Fruit fly (Drosophila melanogaster) whole organism, adult: ENCODE results near the gene agt.

Source experiments
- CG11617 ChIP-seq: fragments of 200-800 bp; sonication (Bioruptor generic); optimal IDR thresholded peaks from 2 replicates; lab custom pipeline; 2017; ENCODE audit warnings: mild to moderate bottlenecking, missing biosample characterization, missing genetic modification reagents, missing genetic modification characterization
- CG12768 ChIP-seq: fragments of 200-800 bp; sonication (Bioruptor generic); optimal IDR thresholded peaks from 2 replicates; lab custom pipeline; 2017; ENCODE audit warnings: missing biosample characterization, missing genetic modification characterization, mild to moderate bottlenecking, moderate library complexity, missing genetic modification reagents
- CG14711 ChIP-seq: fragments of 200-800 bp; sonication (Bioruptor generic); optimal IDR thresholded peaks from 2 replicates; lab custom pipeline; 2018; ENCODE audit warnings: missing biosample characterization, mild to moderate bottlenecking, missing genetic modification characterization, moderate library complexity
- CG1620 ChIP-seq: fragments of 200-800 bp; sonication (Bioruptor generic); optimal IDR thresholded peaks from 2 replicates; lab custom pipeline; 2016; ENCODE audit warnings: missing biosample characterization, missing genetic modification characterization
- CG33017 ChIP-seq: fragments of 200-800 bp; sonication (Bioruptor generic); optimal IDR thresholded peaks from 2 replicates; lab custom pipeline; 2018; ENCODE audit warnings: missing biosample characterization, mild to moderate bottlenecking, missing genetic modification characterization, moderate library complexity
- CG5204 ChIP-seq: fragments of 200-800 bp; sonication (Bioruptor generic); optimal IDR thresholded peaks from 2 replicates; lab custom pipeline; 2016; ENCODE audit warnings: missing biosample characterization, missing genetic modification characterization
- CG7045 ChIP-seq: fragments of 200-800 bp; sonication (Bioruptor generic); optimal IDR thresholded peaks from 2 replicates; lab custom pipeline; 2017; ENCODE audit warnings: missing biosample characterization, mild to moderate bottlenecking, missing genetic modification characterization
- CG7101 ChIP-seq: fragments of 200-800 bp; sonication (Bioruptor generic); optimal IDR thresholded peaks from 2 replicates; lab custom pipeline; 2018; ENCODE audit warnings: missing biosample characterization, mild to moderate bottlenecking, missing genetic modification characterization, moderate library complexity
- Clk ChIP-seq: fragments of 200-800 bp; sonication (Bioruptor generic); optimal IDR thresholded peaks from 2 replicates; lab custom pipeline; 2017; ENCODE audit warnings: missing biosample characterization, missing genetic modification characterization
- Crg-1 ChIP-seq: fragments of 200-800 bp; sonication (Bioruptor generic); optimal IDR thresholded peaks from 2 replicates; lab custom pipeline; 2016; ENCODE audit warnings: missing biosample characterization, missing genetic modification characterization
- Hr96 ChIP-seq: fragments of 200-800 bp; sonication (Bioruptor generic); optimal IDR thresholded peaks from 2 replicates; lab custom pipeline; 2016; ENCODE audit warnings: missing biosample characterization, missing genetic modification characterization
- Mnt ChIP-seq: fragments of 200-800 bp; sonication (Bioruptor generic); optimal IDR thresholded peaks from 2 replicates; lab custom pipeline; 2016; ENCODE audit warnings: missing biosample characterization, mild to moderate bottlenecking, missing genetic modification characterization
- bab1 ChIP-seq: fragments of 200-800 bp; sonication (Bioruptor generic); optimal IDR thresholded peaks from 3 replicates; lab custom pipeline; 2019; ENCODE audit warnings: missing biosample characterization, mild to moderate bottlenecking, missing genetic modification characterization, moderate library complexity
- cic ChIP-seq: fragments of 200-800 bp; sonication (Bioruptor generic); optimal IDR thresholded peaks from 2 replicates; lab custom pipeline; 2017; ENCODE audit warnings: missing biosample characterization, mild to moderate bottlenecking, missing genetic modification characterization, moderate library complexity
- cnc ChIP-seq, 2 experiments: fragments of >200 bp; optimal IDR thresholded peaks; 2 replicates each; lab custom pipeline; 2017
- kay ChIP-seq: fragments of 200-800 bp; sonication (Bioruptor generic); peaks from one replicate; lab custom pipeline; 2016; ENCODE audit warnings: missing biosample characterization, missing genetic modification characterization, borderline replicate concordance
- ovo ChIP-seq: fragments of 200-800 bp; sonication (Bioruptor generic); optimal IDR thresholded peaks from 2 replicates; lab custom pipeline; 2016; ENCODE audit warnings: missing biosample characterization, missing genetic modification characterization
- pad ChIP-seq: fragments of 200-800 bp; sonication (Bioruptor generic); optimal IDR thresholded peaks from 3 replicates; lab custom pipeline; 2017; ENCODE audit warnings: missing biosample characterization, missing genetic modification characterization, mild to moderate bottlenecking, moderate library complexity, missing genetic modification reagents
- tj ChIP-seq: fragments of 200-800 bp; sonication (Bioruptor generic); optimal IDR thresholded peaks from 3 replicates; lab custom pipeline; 2017; ENCODE audit warnings: missing biosample characterization, mild to moderate bottlenecking, missing genetic modification characterization, moderate library complexity
- toe ChIP-seq: fragments of 200-800 bp; sonication (Bioruptor generic); optimal IDR thresholded peaks from 2 replicates; lab custom pipeline; 2016; ENCODE audit warnings: missing biosample characterization, missing genetic modification characterization

agt gene

DNA sequence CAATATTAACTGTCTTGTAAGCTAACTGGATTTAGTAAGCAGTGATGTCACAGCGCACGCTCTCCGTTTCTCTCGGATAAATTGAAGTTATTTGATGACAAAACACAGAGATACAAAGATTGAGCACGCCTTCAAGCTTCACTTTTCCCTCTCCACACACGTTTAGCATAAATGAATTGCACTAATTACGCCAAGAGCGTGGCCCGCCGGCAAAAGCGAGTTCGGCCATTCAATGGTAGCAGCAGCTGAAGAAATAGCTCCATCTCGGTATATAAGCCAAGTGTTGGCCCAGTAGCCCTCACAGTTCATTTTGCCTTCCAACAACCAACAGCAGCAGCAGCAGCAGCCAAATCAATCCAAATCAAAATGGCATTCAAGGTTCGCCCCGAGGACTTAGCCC, 32.5 kb upstream of the agt start, which contains the start of gene Ccp84Ad:
Gene Ccp84Ad (plus strand): TSS at position 301 of the 400 bp plus-strand sequence.
- no peak for TF ChIP-seq bab1 (GFP tag; lab: Kevin White, UChicago)
- TF ChIP-seq cnc (optimal IDR thresholded peaks at IDR 0.05; lab: Kevin White, UChicago) = no peak
- no peak for TF ChIP-seq toe
- TF ChIP-seq Crg-1 (GFP tag; lab: Kevin White, UChicago) = no peak
- no peak for TF ChIP-seq kay (GFP tag; lab: Kevin White, UChicago)
- TF ChIP-seq CG33017 (tag; lab: Kevin White, UChicago) = no peak
- TF ChIP-seq ovo = no peak
- no peak for TF ChIP-seq CG1620 (GFP tag; lab: Kevin White, UChicago)
- no peak for TF ChIP-seq Mnt (GFP tag; lab: Kevin White, UChicago)
- TF ChIP-seq tj (GFP tag; lab: Kevin White, UChicago) = no peak
- no peak for TF ChIP-seq CG14711 (tag; lab: Kevin White, UChicago)
- no peak for TF ChIP-seq CG5204 (GFP tag; lab: Kevin White, UChicago)
- TF ChIP-seq Clk = no peak
- no peak for TF ChIP-seq CG11617 (GFP tag; lab: Kevin White, UChicago)
- TF ChIP-seq CG7101 (tag; lab: Kevin White, UChicago) = no peak
- no peak for TF ChIP-seq cic (GFP tag; lab: Kevin White, UChicago)

DNA sequence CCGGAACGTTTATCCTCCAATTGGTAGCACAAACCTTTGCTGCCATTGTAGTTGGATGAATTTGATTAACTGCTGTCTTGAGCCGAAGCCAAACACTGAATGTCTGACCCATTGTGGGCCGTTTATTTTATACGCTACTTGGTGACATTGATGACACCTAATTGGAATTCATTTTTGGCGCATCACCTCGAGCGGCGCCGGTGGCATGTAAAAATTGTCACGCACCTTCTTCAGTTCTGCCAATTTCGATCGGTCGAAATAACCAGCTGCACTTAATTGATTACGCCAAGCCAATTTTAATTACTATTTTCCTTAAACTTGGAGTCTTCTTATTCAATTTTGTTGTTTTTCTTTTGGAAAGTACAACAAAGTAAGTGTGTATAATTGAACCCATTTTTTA, 31.8 kb upstream of the agt start, which contains the start of gene Ccp84Ae:
Gene Ccp84Ae (minus strand): TSS at position 101 of the 400 bp plus-strand sequence.
- TF ChIP-seq toe (no peak), pad (GFP tag; lab: Kevin White, UChicago) (no peak), CG11617 (GFP tag; lab: Kevin White, UChicago) (no peak), Mnt (GFP tag; lab: Kevin White, UChicago) (no peak), Clk (no peak), Crg-1 (GFP tag; lab: Kevin White, UChicago) (no peak), CG12768 (GFP tag; lab: Kevin White, UChicago) (no peak), bab1 (GFP tag; lab: Kevin White, UChicago) (no peak), ovo (no peak), CG5204 (GFP tag; lab: Kevin White, UChicago) (no peak), kay (GFP tag; lab: Kevin White, UChicago) (no peak), CG14711 (tag; lab: Kevin White, UChicago) (no peak), CG1620 (GFP tag; lab: Kevin White, UChicago) (no peak), cic (GFP tag; lab: Kevin White, UChicago) (no peak), CG7101 (tag; lab: Kevin White, UChicago) (no peak), tj (GFP tag; lab: Kevin White, UChicago) (no peak)

DNA sequence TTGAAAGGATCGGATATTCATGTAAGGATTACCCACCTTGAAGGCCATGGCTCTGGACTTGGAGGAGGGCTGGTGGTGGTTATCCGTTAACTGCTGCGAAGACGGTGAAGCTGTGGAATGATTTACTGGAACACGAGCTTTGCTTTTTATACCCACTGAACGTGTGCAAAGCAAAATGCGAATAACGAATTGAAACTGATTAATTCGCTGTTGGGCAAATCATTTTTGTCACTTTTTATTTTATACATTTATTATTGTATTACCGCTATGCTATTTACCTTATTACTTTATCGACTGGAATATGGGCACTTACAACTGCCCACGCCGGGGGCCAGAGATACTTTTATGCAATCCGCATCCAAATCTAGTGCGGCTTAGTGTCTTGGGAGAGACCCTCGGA, 30.2 kb upstream of the agt start, which contains the start of gene Ccp84Af:
Gene Ccp84Af (minus strand): TSS at position 101 of the 400 bp plus-strand sequence.
- no peak for TF ChIP-seq bab1 (GFP tag; lab: Kevin White, UChicago)
- TF ChIP-seq pad (GFP tag; lab: Kevin White, UChicago) = no peak
- no peak for TF ChIP-seq tj (GFP tag; lab: Kevin White, UChicago)
- TF ChIP-seq CG7101 (tag; lab: Kevin White, UChicago) = no peak
- no peak for TF ChIP-seq Mnt (GFP tag; lab: Kevin White, UChicago)

DNA sequence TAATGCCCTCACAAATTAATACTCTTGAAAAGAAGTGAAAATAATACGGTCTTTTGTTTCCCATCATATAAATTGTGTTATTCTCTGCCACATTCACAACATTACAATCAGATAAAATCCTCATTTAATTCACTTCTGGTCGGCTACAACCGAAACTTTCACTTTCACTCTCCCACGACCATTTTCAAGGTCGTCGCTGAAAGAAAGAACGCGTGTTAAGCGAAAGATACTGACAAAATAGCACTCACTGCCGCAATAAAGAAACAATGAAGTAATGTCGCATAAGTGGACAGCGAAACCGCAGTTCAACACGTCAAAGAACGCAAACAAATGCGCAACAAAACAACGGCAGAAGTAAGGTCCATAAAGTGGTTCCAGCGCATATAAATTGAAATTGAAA, 28.3 kb upstream of the agt start:
- no peak for TF ChIP-seq bab1 (GFP tag; lab: Kevin White, UChicago)
- no peak for TF ChIP-seq cic (GFP tag; lab: Kevin White, UChicago)
- no peak for TF ChIP-seq CG33017 (tag; lab: Kevin White, UChicago)
- TF ChIP-seq CG14711 (tag; lab: Kevin White, UChicago) = no peak
- TF ChIP-seq Crg-1 (GFP tag; lab: Kevin White, UChicago) = no peak
- no peak for TF ChIP-seq Clk
- no peak for TF ChIP-seq pad (GFP tag; lab: Kevin White, UChicago)
- TF ChIP-seq cnc (optimal IDR thresholded peaks at IDR 0.05; lab: Kevin White, UChicago) = no peak
- no peak for TF ChIP-seq ovo
- TF ChIP-seq kay (GFP tag; lab: Kevin White, UChicago) = no peak
- no peak for TF ChIP-seq Mnt (GFP tag; lab: Kevin White, UChicago)
- no peak for TF ChIP-seq CG11617 (GFP tag; lab: Kevin White, UChicago)

DNA sequence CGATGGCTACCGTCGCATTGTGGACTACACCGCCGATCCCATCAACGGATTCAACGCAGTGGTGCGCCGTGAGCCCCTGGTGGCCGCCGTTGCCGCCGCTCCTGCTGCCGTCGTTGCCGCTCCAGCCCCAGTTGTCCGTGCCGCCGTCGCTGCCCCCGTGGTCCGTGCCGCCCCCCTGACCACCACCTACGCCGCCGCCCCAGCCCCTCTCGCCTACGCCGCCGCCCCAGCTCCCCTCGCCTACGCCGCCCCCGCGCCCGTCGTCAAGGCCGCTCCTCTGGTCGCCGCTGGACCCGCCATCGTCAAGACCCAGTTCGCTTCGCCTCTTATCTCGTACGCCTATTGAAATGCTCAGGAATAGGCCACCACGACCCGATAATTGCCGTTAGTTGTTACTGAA, 27.3 kb upstream of the agt start:
- no peak for TF ChIP-seq tj (GFP tag; lab: Kevin White, UChicago)
- no peak for TF ChIP-seq cnc (optimal IDR thresholded peaks at IDR 0.05; lab: Kevin White, UChicago)
- TF ChIP-seq bab1 (GFP tag; lab: Kevin White, UChicago) = no peak
- no peak for TF ChIP-seq CG14711 (tag; lab: Kevin White, UChicago)
- no peak for TF ChIP-seq pad (GFP tag; lab: Kevin White, UChicago)
- no peak for TF ChIP-seq CG12768 (GFP tag; lab: Kevin White, UChicago)
- no peak for TF ChIP-seq Hr96 (GFP tag; lab: Kevin White, UChicago)
- TF ChIP-seq Clk = no peak
- TF ChIP-seq toe = no peak
- TF ChIP-seq cic (GFP tag; lab: Kevin White, UChicago) = no peak
- TF ChIP-seq CG5204 (GFP tag; lab: Kevin White, UChicago) = no peak
- no peak for TF ChIP-seq Mnt (GFP tag; lab: Kevin White, UChicago)
- no peak for TF ChIP-seq CG33017 (tag; lab: Kevin White, UChicago)
- TF ChIP-seq kay (GFP tag; lab: Kevin White, UChicago) = no peak
- TF ChIP-seq CG1620 (GFP tag; lab: Kevin White, UChicago) = no peak
- no peak for TF ChIP-seq CG7101 (tag; lab: Kevin White, UChicago)
- TF ChIP-seq ovo = no peak
- no peak for TF ChIP-seq CG7045 (GFP tag; lab: Kevin White, UChicago)
- TF ChIP-seq Crg-1 (GFP tag; lab: Kevin White, UChicago) = no peak
- no peak for TF ChIP-seq CG11617 (GFP tag; lab: Kevin White, UChicago)

DNA sequence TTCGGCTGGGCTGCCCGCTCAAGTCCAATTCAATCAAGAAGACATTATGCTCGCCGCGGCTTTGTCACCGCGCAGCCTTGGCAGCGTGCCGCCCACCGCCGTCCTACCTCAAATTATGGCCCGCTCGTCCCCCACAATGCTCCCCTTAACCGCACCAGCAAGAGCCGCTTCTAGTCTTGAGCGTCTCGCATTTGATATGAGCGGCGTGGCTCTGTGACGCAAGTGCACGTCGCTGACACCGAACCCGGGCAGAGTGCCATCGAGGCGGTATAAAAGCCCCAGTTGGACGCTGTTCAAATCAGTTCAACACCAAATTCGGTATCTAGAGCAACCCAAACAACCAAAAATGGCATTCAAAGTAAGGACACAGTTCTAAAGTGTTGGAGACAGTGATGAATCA, 26.5 kb upstream of the agt start, which contains the start of gene Ccp84Ag:
Gene Ccp84Ag (plus strand): TSS at position 301 of the 400 bp plus-strand sequence.
- TF ChIP-seq CG11617 (GFP tag; lab: Kevin White, UChicago) = no peak
- TF ChIP-seq cnc (optimal IDR thresholded peaks at IDR 0.05; lab: Kevin White, UChicago) = no peak
- TF ChIP-seq CG1620 (GFP tag; lab: Kevin White, UChicago) = no peak
- TF ChIP-seq Mnt (GFP tag; lab: Kevin White, UChicago) = no peak
- no peak for TF ChIP-seq Crg-1 (GFP tag; lab: Kevin White, UChicago)
- no peak for TF ChIP-seq CG7045 (GFP tag; lab: Kevin White, UChicago)
- TF ChIP-seq Clk = no peak
- TF ChIP-seq CG7101 (tag; lab: Kevin White, UChicago) = no peak
- TF ChIP-seq cic (GFP tag; lab: Kevin White, UChicago) = no peak
- no peak for TF ChIP-seq CG14711 (tag; lab: Kevin White, UChicago)
- TF ChIP-seq CG5204 (GFP tag; lab: Kevin White, UChicago) = no peak
- no peak for TF ChIP-seq tj (GFP tag; lab: Kevin White, UChicago)
- TF ChIP-seq bab1 (GFP tag; lab: Kevin White, UChicago) = no peak
- no peak for TF ChIP-seq pad (GFP tag; lab: Kevin White, UChicago)
- TF ChIP-seq CG12768 (GFP tag; lab: Kevin White, UChicago) = no peak
- no peak for TF ChIP-seq ovo
- no peak for TF ChIP-seq Hr96 (GFP tag; lab: Kevin White, UChicago)
- TF ChIP-seq CG33017 (tag; lab: Kevin White, UChicago) = no peak
